Worm (Caenorhabditis elegans) whole organism, L2 larva: ENCODE results near the gene Y41D4B.24.

Experiments
- C34F6.9 ChIP-seq: fragments of 150-350 bp; optimal IDR thresholded peaks from 2 replicates; lab custom pipeline; 2014; ENCODE audit warnings: missing biosample characterization, missing genetic modification characterization
- F13H6.1 ChIP-seq: sonication (generic microtip); optimal IDR thresholded peaks from 2 replicates; lab custom pipeline; 2016; ENCODE audit warnings: missing genetic modification characterization, missing compliant biosample characterization
- Y55F3AM.14 ChIP-seq: fragments of 200-800 bp; sonication (Bioruptor generic); optimal IDR thresholded peaks from 2 replicates; lab custom pipeline; 2018; ENCODE audit warnings: mild to moderate bottlenecking, missing genetic modification characterization, missing compliant biosample characterization
- ZK546.5 ChIP-seq: sonication (generic microtip); optimal IDR thresholded peaks from 2 replicates; lab custom pipeline; 2017; ENCODE audit warnings: missing biosample characterization, missing genetic modification characterization
- alr-1 ChIP-seq: fragments of 150-350 bp; optimal IDR thresholded peaks from 2 replicates; lab custom pipeline; 2014; ENCODE audit warnings: missing biosample characterization, missing genetic modification characterization
- aly-2 ChIP-seq: fragments of 150-350 bp; optimal IDR thresholded peaks from 2 replicates; lab custom pipeline; 2014; ENCODE audit warnings: missing biosample characterization, missing genetic modification characterization
- ama-1 ChIP-seq: fragments of 150-350 bp; optimal IDR thresholded peaks from 2 replicates; lab custom pipeline; 2018; ENCODE audit warnings: inconsistent platforms
- blmp-1 ChIP-seq: sonication (generic microtip); optimal IDR thresholded peaks from 2 replicates; lab custom pipeline; 2017; ENCODE audit warnings: missing genetic modification characterization, mild to moderate bottlenecking, missing compliant biosample characterization, antibody characterized with exemption, moderate library complexity; ENCODE audit not compliant: insufficient read depth
- ceh-16 ChIP-seq: fragments of 150-350 bp; optimal IDR thresholded peaks from 2 replicates; lab custom pipeline; 2014; ENCODE audit warnings: missing biosample characterization, missing genetic modification characterization
- ceh-82 ChIP-seq: fragments of 150-350 bp; optimal IDR thresholded peaks from 2 replicates; lab custom pipeline; 2014; ENCODE audit warnings: missing biosample characterization, missing genetic modification characterization
- crh-2 ChIP-seq: sonication (generic microtip); optimal IDR thresholded peaks from 2 replicates; lab custom pipeline; 2017; ENCODE audit warnings: missing biosample characterization, missing genetic modification characterization
- dmd-4 ChIP-seq: sonication (generic microtip); optimal IDR thresholded peaks from 2 replicates; lab custom pipeline; 2017; ENCODE audit warnings: missing biosample characterization, missing genetic modification characterization
- egl-27 ChIP-seq: sonication (generic microtip); optimal IDR thresholded peaks from 3 replicates; lab custom pipeline; 2017; ENCODE audit warnings: missing biosample characterization, missing genetic modification reagents, missing genetic modification characterization
- elt-1 ChIP-seq: fragments of 150-350 bp; optimal IDR thresholded peaks from 2 replicates; lab custom pipeline; 2014; ENCODE audit warnings: missing biosample characterization, missing genetic modification characterization
- elt-3 ChIP-seq: sonication (generic microtip); optimal IDR thresholded peaks from 2 replicates; lab custom pipeline; 2017; ENCODE audit warnings: missing biosample characterization, missing genetic modification characterization
- fos-1 ChIP-seq: fragments of 150-350 bp; optimal IDR thresholded peaks from 2 replicates; lab custom pipeline; 2014; ENCODE audit warnings: missing biosample characterization, missing genetic modification characterization
- gmeb-1 ChIP-seq: fragments of 150-350 bp; optimal IDR thresholded peaks from 2 replicates; lab custom pipeline; 2014; ENCODE audit warnings: missing biosample characterization, missing genetic modification characterization
- lin-11 ChIP-seq: fragments of 150-350 bp; sonication (generic microtip); optimal IDR thresholded peaks from 2 replicates; lab custom pipeline; 2014; ENCODE audit warnings: missing biosample characterization, missing genetic modification characterization, inconsistent platforms, mixed read lengths
- lin-13 ChIP-seq: fragments of 150-350 bp; optimal IDR thresholded peaks from 2 replicates; lab custom pipeline; 2014; ENCODE audit warnings: missing biosample characterization, missing genetic modification reagents, missing genetic modification characterization
- lsy-2 ChIP-seq, 2 experiments: fragments of 150-350 bp in 1 of 2; sonication (generic microtip) in 1 of 2; optimal IDR thresholded peaks; 2 replicates each; lab custom pipeline; 2014 to 2017; ENCODE audit warnings: missing biosample characterization in 2 of 2, missing genetic modification characterization in 2 of 2
- mab-5 ChIP-seq: fragments of 150-350 bp; optimal IDR thresholded peaks from 2 replicates; lab custom pipeline; 2014; ENCODE audit warnings: missing biosample characterization, missing genetic modification characterization
- mbf-1 ChIP-seq: sonication (generic microtip); optimal IDR thresholded peaks from 2 replicates; lab custom pipeline; 2017; ENCODE audit warnings: missing biosample characterization, missing genetic modification characterization
- mdl-1 ChIP-seq, 2 experiments: fragments of 150-350 bp in 1 of 2; sonication (generic microtip) in 1 of 2; optimal IDR thresholded peaks; 2 replicates each; lab custom pipeline; 2017; ENCODE audit warnings: missing biosample characterization in 2 of 2, missing genetic modification characterization in 2 of 2
- nhr-10 ChIP-seq: sonication (generic microtip); optimal IDR thresholded peaks from 2 replicates; lab custom pipeline; 2017; ENCODE audit warnings: missing biosample characterization, missing genetic modification characterization
- nhr-11 ChIP-seq: fragments of 150-350 bp; optimal IDR thresholded peaks from 2 replicates; lab custom pipeline; 2014; ENCODE audit warnings: missing biosample characterization, missing genetic modification characterization
- nhr-12 ChIP-seq: fragments of 150-350 bp; optimal IDR thresholded peaks from 2 replicates; lab custom pipeline; 2014; ENCODE audit warnings: missing biosample characterization, missing genetic modification characterization
- nhr-129 ChIP-seq: fragments of 150-350 bp; optimal IDR thresholded peaks from 2 replicates; lab custom pipeline; 2014; ENCODE audit warnings: missing biosample characterization, missing genetic modification characterization
- nhr-21 ChIP-seq: fragments of 150-350 bp; optimal IDR thresholded peaks from 2 replicates; lab custom pipeline; 2014; ENCODE audit warnings: missing biosample characterization, missing genetic modification characterization
- nhr-23 ChIP-seq: fragments of 150-350 bp; optimal IDR thresholded peaks from 2 replicates; lab custom pipeline; 2014; ENCODE audit warnings: missing biosample characterization, missing genetic modification reagents, missing genetic modification characterization
- nhr-237 ChIP-seq: fragments of 150-350 bp; optimal IDR thresholded peaks from 2 replicates; lab custom pipeline; 2014; ENCODE audit warnings: missing biosample characterization, missing genetic modification characterization
- nhr-25 ChIP-seq: fragments of 150-350 bp; sonication (generic microtip); optimal IDR thresholded peaks from 3 replicates; lab custom pipeline; 2014; ENCODE audit warnings: missing biosample characterization, missing genetic modification characterization
- nhr-6 ChIP-seq: fragments of 150-350 bp; optimal IDR thresholded peaks from 2 replicates; lab custom pipeline; 2014; ENCODE audit warnings: missing biosample characterization, missing genetic modification characterization
- peb-1 ChIP-seq: fragments of 150-350 bp; optimal IDR thresholded peaks from 2 replicates; lab custom pipeline; 2014; ENCODE audit warnings: missing biosample characterization, missing genetic modification characterization
- sem-4 ChIP-seq: fragments of 150-350 bp; optimal IDR thresholded peaks from 2 replicates; lab custom pipeline; 2014; ENCODE audit warnings: missing biosample characterization, missing genetic modification reagents, missing genetic modification characterization
- skn-1 ChIP-seq: sonication (generic microtip); optimal IDR thresholded peaks from 2 replicates; lab custom pipeline; 2017; ENCODE audit warnings: missing biosample characterization, missing genetic modification characterization
- sma-3 ChIP-seq: sonication (generic microtip); optimal IDR thresholded peaks from 2 replicates; lab custom pipeline; 2016; ENCODE audit warnings: missing genetic modification reagents, missing genetic modification characterization, missing compliant biosample characterization
- sma-9 ChIP-seq, 2 experiments: fragments of 150-350 bp in 1 of 2; sonication (generic microtip) in 1 of 2; optimal IDR thresholded peaks; 2 replicates each; lab custom pipeline; 2014 to 2016; ENCODE audit warnings: missing genetic modification characterization in 2 of 2, mild to moderate bottlenecking in 1 of 2, missing biosample characterization in 1 of 2, missing compliant biosample characterization in 1 of 2, missing genetic modification reagents in 1 of 2, moderate library complexity in 1 of 2
- snpc-4 ChIP-seq: fragments of 150-350 bp; optimal IDR thresholded peaks from 2 replicates; lab custom pipeline; 2014; ENCODE audit warnings: missing biosample characterization, missing genetic modification characterization
- unc-39 ChIP-seq: fragments of 150-350 bp; optimal IDR thresholded peaks from 2 replicates; lab custom pipeline; 2014; ENCODE audit warnings: missing biosample characterization, missing genetic modification characterization
- unc-55 ChIP-seq: fragments of 150-350 bp; sonication (generic microtip); optimal IDR thresholded peaks from 3 replicates; lab custom pipeline; 2014; ENCODE audit warnings: missing biosample characterization, missing genetic modification reagents, missing genetic modification characterization
- unc-62 ChIP-seq: fragments of 150-350 bp; optimal IDR thresholded peaks from 2 replicates; lab custom pipeline; 2014; ENCODE audit warnings: missing biosample characterization, missing genetic modification reagents, missing genetic modification characterization
- zag-1 ChIP-seq: fragments of 150-350 bp; optimal IDR thresholded peaks from 2 replicates; lab custom pipeline; 2014; ENCODE audit warnings: missing biosample characterization, missing genetic modification characterization
- ztf-1 ChIP-seq: fragments of 200-800 bp; sonication (Bioruptor generic); conservative IDR thresholded peaks from 2 replicates; pipeline ENCODE4 v1.3.6; 2022; ENCODE audit warnings: missing genetic modification characterization, missing compliant biosample characterization
- ztf-11 ChIP-seq: sonication (generic microtip); optimal IDR thresholded peaks from 2 replicates; lab custom pipeline; 2017; ENCODE audit warnings: missing biosample characterization, missing genetic modification characterization
- ztf-4 ChIP-seq: fragments of 150-350 bp; optimal IDR thresholded peaks from 2 replicates; lab custom pipeline; 2014; ENCODE audit warnings: missing biosample characterization, missing genetic modification characterization

Y41D4B.24 gene

DNA sequence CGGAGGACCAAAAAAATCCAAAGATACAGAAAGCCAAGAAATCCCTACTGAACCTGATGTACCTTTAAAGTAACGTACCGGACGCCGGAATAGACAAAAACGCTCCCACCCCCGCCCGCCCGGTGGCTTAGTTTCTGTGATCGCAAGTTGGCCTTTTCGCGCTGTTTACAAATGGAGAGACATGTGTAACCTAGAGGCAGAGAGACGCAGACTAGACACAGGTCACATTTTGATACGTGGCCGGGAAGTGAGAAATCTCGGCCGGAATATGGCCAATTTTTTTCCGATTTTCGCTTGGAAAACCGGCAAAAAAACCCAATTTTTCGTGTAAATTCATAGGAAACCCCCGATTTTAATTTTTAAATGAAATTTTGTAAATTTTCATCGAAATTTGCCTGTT lies 24.9 kb downstream of the Y41D4B.24 start:
- TF ChIP-seq lin-13 = no peak
- TF ChIP-seq ceh-82 (tag; lab: Kevin White, UChicago) = no peak
- peak; percentile 12 for TF ChIP-seq nhr-129 (tag; lab: Kevin White, UChicago)
- peak; percentile 19 for TF ChIP-seq fos-1 (tag; lab: Kevin White, UChicago)
- TF ChIP-seq egl-27 = no peak
- peak; percentile 41 for TF ChIP-seq crh-2 (tag; lab: Kevin White, UChicago)

DNA sequence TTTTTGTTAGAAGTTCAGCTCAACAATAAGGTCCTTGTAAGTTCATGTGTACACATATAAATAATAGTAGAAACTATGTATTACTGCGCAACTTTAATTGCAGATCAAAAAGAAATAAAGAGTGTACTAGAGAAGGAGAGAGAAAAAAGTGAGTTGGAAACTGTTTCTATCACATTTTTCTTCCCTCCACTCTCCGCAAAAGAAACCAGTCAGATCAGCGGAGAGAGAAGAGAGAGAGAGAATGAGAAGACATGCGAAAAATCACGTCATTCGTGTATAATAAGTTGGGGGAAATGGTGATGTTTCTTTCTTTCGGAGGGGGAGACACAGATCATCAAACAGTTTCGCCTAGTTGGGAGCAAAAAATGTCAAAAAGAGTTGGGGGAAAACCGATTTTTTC lies 26.7 kb downstream of the Y41D4B.24 start:
- TF ChIP-seq ZK546.5 (tag; lab: Kevin White, UChicago) (no peak), nhr-11 (tag; lab: Kevin White, UChicago) (no peak), alr-1 (tag; lab: Kevin White, UChicago) (no peak), nhr-237 (tag; lab: Kevin White, UChicago) (no peak), lsy-2 (tag; optimal IDR thresholded peaks at IDR 0.05; lab: Kevin White, UChicago) (peak in 1 of 2 experiments; percentile 33), unc-62 (GFP tag; lab: Kevin White, UChicago) (no peak), egl-27 (no peak), blmp-1 (tag; lab: Kevin White, UChicago) (peak; percentile 76), ceh-82 (tag; lab: Kevin White, UChicago) (no peak), nhr-129 (tag; lab: Kevin White, UChicago) (peak; percentile 46), C34F6.9 (tag; lab: Kevin White, UChicago) (peak; percentile 22), elt-1 (tag; lab: Kevin White, UChicago) (no peak), sma-3 (GFP tag; lab: Kevin White, UChicago) (no peak), elt-3 (tag; lab: Kevin White, UChicago) (no peak), nhr-25 (tag; lab: Kevin White, UChicago) (peak; percentile 80), ztf-11 (tag; lab: Kevin White, UChicago) (no peak), ama-1 (lab: Kevin White, UChicago) (no peak), lin-11 (tag; lab: Kevin White, UChicago) (no peak), fos-1 (tag; lab: Kevin White, UChicago) (peak; percentile 53), unc-39 (no peak), nhr-21 (peak; percentile 52), mab-5 (tag; lab: Kevin White, UChicago) (no peak), sma-9 (GFP tag; optimal IDR thresholded peaks at IDR 0.05; lab: Kevin White, UChicago) (peak; percentile 51), sma-9 (tag; optimal IDR thresholded peaks at IDR 0.05; lab: Kevin White, UChicago) (no peak), F13H6.1 (tag; lab: Kevin White, UChicago) (peak; percentile 59), ztf-1 (GFP tag; lab: Robert Waterston, UW) (no peak), mdl-1 (tag; optimal IDR thresholded peaks at IDR 0.05; lab: Kevin White, UChicago) (no peak), nhr-10 (no peak), unc-55 (GFP tag; lab: Kevin White, UChicago) (no peak), gmeb-1 (tag; lab: Kevin White, UChicago) (no peak), Y55F3AM.14 (GFP tag; lab: Kevin White, UChicago) (no peak), ztf-4 (peak; percentile 45), aly-2 (tag; lab: Kevin White, UChicago) (no peak), peb-1 (tag; lab: Kevin White, UChicago) (no peak), crh-2 (tag; lab: Kevin White, UChicago) (peak; percentile 76), nhr-6 (tag; lab: Kevin White, UChicago) (peak; percentile 35), ceh-16 (tag; lab: Kevin White, UChicago) (no peak), nhr-23 (tag; lab: Kevin White, UChicago) (no peak), zag-1 (no peak), snpc-4 (tag; lab: Kevin White, UChicago) (no peak)

DNA sequence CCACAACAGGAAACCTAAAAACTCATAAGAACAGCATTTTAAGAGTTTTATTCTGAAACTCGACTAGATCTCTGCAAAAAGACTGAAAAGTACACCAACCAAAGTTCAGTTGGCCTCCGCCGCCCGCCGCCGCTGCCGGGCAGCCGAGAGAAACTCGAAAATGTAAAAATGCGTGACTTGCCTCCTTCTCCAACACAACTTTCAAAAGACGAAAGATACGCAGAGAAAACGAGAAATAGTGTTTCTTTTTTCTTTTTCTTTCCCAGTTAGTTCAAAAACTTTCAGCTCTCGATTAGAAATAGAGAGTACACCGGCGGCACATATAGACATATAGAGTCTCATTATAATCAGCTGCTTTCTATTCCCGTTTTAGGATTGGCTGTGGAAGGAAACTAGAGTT lies 32.2 kb downstream of the Y41D4B.24 start:
- TF ChIP-seq nhr-23 (tag; lab: Kevin White, UChicago) = no peak
- TF ChIP-seq sma-9 (GFP tag; optimal IDR thresholded peaks at IDR 0.05; lab: Kevin White, UChicago) = peak; percentile 37
- no peak for TF ChIP-seq sma-9 (tag; optimal IDR thresholded peaks at IDR 0.05; lab: Kevin White, UChicago)
- peak; percentile 62 for TF ChIP-seq C34F6.9 (tag; lab: Kevin White, UChicago)
- TF ChIP-seq peb-1 (tag; lab: Kevin White, UChicago) = no peak
- TF ChIP-seq lsy-2 (tag; optimal IDR thresholded peaks at IDR 0.05; lab: Kevin White, UChicago) = peak in 1 of 2 experiments; percentile 28
- peak; percentile 12 for TF ChIP-seq lin-13
- TF ChIP-seq sem-4 (tag; lab: Kevin White, UChicago) = no peak
- TF ChIP-seq alr-1 (tag; lab: Kevin White, UChicago) = no peak
- no peak for TF ChIP-seq ceh-16 (tag; lab: Kevin White, UChicago)
- no peak for TF ChIP-seq elt-3 (tag; lab: Kevin White, UChicago)
- no peak for TF ChIP-seq lin-11 (tag; lab: Kevin White, UChicago)
- no peak for TF ChIP-seq nhr-237 (tag; lab: Kevin White, UChicago)
- TF ChIP-seq ztf-11 (tag; lab: Kevin White, UChicago) = no peak
- no peak for TF ChIP-seq mbf-1
- peak; percentile 71 for TF ChIP-seq fos-1 (tag; lab: Kevin White, UChicago)
- TF ChIP-seq nhr-21 = peak; percentile 29
- no peak for TF ChIP-seq zag-1
- TF ChIP-seq mdl-1 (tag; optimal IDR thresholded peaks at IDR 0.05; lab: Kevin White, UChicago) = no peak
- no peak for TF ChIP-seq Y55F3AM.14 (GFP tag; lab: Kevin White, UChicago)
- TF ChIP-seq unc-55 (GFP tag; lab: Kevin White, UChicago) = peak; percentile 78
- no peak for TF ChIP-seq elt-1 (tag; lab: Kevin White, UChicago)
- TF ChIP-seq ama-1 (lab: Kevin White, UChicago) = no peak
- no peak for TF ChIP-seq egl-27
- TF ChIP-seq dmd-4 (tag; lab: Kevin White, UChicago) = no peak
- no peak for TF ChIP-seq unc-39
- TF ChIP-seq nhr-25 (tag; lab: Kevin White, UChicago) = no peak
- TF ChIP-seq nhr-12 (tag; lab: Kevin White, UChicago) = no peak
- TF ChIP-seq blmp-1 (tag; lab: Kevin White, UChicago) = no peak
- no peak for TF ChIP-seq F13H6.1 (tag; lab: Kevin White, UChicago)
- peak; percentile 75 for TF ChIP-seq crh-2 (tag; lab: Kevin White, UChicago)
- TF ChIP-seq skn-1 (tag; lab: Kevin White, UChicago) = no peak
- peak; percentile 31 for TF ChIP-seq gmeb-1 (tag; lab: Kevin White, UChicago)
